Worm (Caenorhabditis elegans) whole organism, L3 larva: Measurements from ENCODE around the gene srh-303.

Experiments
- R02D3.7 ChIP-seq: fragments of 150-350 bp; optimal IDR thresholded peaks from 2 replicates; lab custom pipeline; 2014; ENCODE audit warnings: missing biosample characterization, missing genetic modification characterization
- ZK546.5 ChIP-seq: sonication (generic microtip); optimal IDR thresholded peaks from 2 replicates; lab custom pipeline; 2017; ENCODE audit warnings: missing biosample characterization, missing genetic modification characterization
- aly-2 ChIP-seq: fragments of 150-350 bp; optimal IDR thresholded peaks from 2 replicates; lab custom pipeline; 2014; ENCODE audit warnings: missing biosample characterization, missing genetic modification characterization
- ama-1 ChIP-seq: fragments of 150-350 bp; optimal IDR thresholded peaks from 2 replicates; lab custom pipeline; 2018
- ceh-16 ChIP-seq: sonication (generic microtip); optimal IDR thresholded peaks from 2 replicates; lab custom pipeline; 2017; ENCODE audit warnings: missing biosample characterization, missing genetic modification characterization
- ceh-28 ChIP-seq: fragments of 150-350 bp; optimal IDR thresholded peaks from 2 replicates; lab custom pipeline; 2014; ENCODE audit warnings: missing biosample characterization, missing genetic modification reagents, missing genetic modification characterization
- ceh-82 ChIP-seq: fragments of 150-350 bp; optimal IDR thresholded peaks from 2 replicates; lab custom pipeline; 2014; ENCODE audit warnings: missing biosample characterization, missing genetic modification characterization
- ceh-9 ChIP-seq: sonication (generic microtip); optimal IDR thresholded peaks from 2 replicates; lab custom pipeline; 2018; ENCODE audit warnings: missing biosample characterization, missing genetic modification characterization
- daf-12 ChIP-seq: fragments of 150-350 bp; optimal IDR thresholded peaks from 2 replicates; lab custom pipeline; 2014; ENCODE audit warnings: missing biosample characterization, missing genetic modification reagents, missing genetic modification characterization
- egl-27 ChIP-seq: sonication (generic microtip); optimal IDR thresholded peaks from 4 replicates; lab custom pipeline; 2017; ENCODE audit warnings: missing biosample characterization, missing genetic modification reagents, missing genetic modification characterization
- egl-5 ChIP-seq: fragments of 150-350 bp; optimal IDR thresholded peaks from 2 replicates; lab custom pipeline; 2017; ENCODE audit warnings: missing biosample characterization, missing genetic modification reagents, missing genetic modification characterization, inconsistent platforms
- elt-2 ChIP-seq: sonication (generic microtip); optimal IDR thresholded peaks from 2 replicates; lab custom pipeline; 2016; ENCODE audit warnings: missing genetic modification reagents, mild to moderate bottlenecking, missing genetic modification characterization, missing compliant biosample characterization
- elt-3 ChIP-seq, 3 experiments: fragments of 150-350 bp in 1 of 3; sonication (generic microtip) in 2 of 3; optimal IDR thresholded peaks; 2 replicates in 2 of 3; 4 replicates in 1 of 3; lab custom pipeline; 2014 to 2017; ENCODE audit warnings: missing biosample characterization in 3 of 3, missing genetic modification characterization in 3 of 3
- eor-1 ChIP-seq, 2 experiments: fragments of 150-350 bp; optimal IDR thresholded peaks; 2 replicates each; lab custom pipeline; 2014 to 2018; ENCODE audit warnings: missing biosample characterization in 2 of 2, missing genetic modification characterization in 2 of 2
- fkh-10 ChIP-seq: sonication (generic microtip); optimal IDR thresholded peaks from 2 replicates; lab custom pipeline; 2017; ENCODE audit warnings: missing biosample characterization, missing genetic modification reagents, missing genetic modification characterization
- fkh-2 ChIP-seq: fragments of 150-350 bp; optimal IDR thresholded peaks from 2 replicates; lab custom pipeline; 2014; ENCODE audit warnings: missing biosample characterization, missing genetic modification reagents, missing genetic modification characterization
- fos-1 ChIP-seq: fragments of 150-350 bp; optimal IDR thresholded peaks from 2 replicates; lab custom pipeline; 2014; ENCODE audit warnings: missing biosample characterization, missing genetic modification characterization
- hmg-11 ChIP-seq: sonication (generic microtip); optimal IDR thresholded peaks from 2 replicates; lab custom pipeline; 2016; ENCODE audit warnings: missing genetic modification characterization, missing compliant biosample characterization
- jun-1 ChIP-seq: fragments of 150-350 bp; optimal IDR thresholded peaks from 2 replicates; lab custom pipeline; 2014; ENCODE audit warnings: missing biosample characterization, missing genetic modification reagents, missing genetic modification characterization
- lin-15B ChIP-seq: fragments of 150-350 bp; optimal IDR thresholded peaks from 2 replicates; lab custom pipeline; 2014; ENCODE audit warnings: missing biosample characterization, missing genetic modification characterization
- lin-39 ChIP-seq: fragments of 150-350 bp; optimal IDR thresholded peaks from 2 replicates; lab custom pipeline; 2018; ENCODE audit warnings: missing biosample characterization, missing genetic modification reagents, missing genetic modification characterization
- lsy-12 ChIP-seq: sonication (generic microtip); optimal IDR thresholded peaks from 2 replicates; lab custom pipeline; 2016; ENCODE audit warnings: mild to moderate bottlenecking, missing genetic modification characterization, missing compliant biosample characterization
- mdl-1 ChIP-seq: fragments of 150-350 bp; optimal IDR thresholded peaks from 2 replicates; lab custom pipeline; 2014; ENCODE audit warnings: missing biosample characterization, missing genetic modification characterization
- mml-1 ChIP-seq: fragments of 150-350 bp; sonication (generic microtip); optimal IDR thresholded peaks from 3 replicates; lab custom pipeline; 2014; ENCODE audit warnings: missing biosample characterization, missing genetic modification characterization
- nfya-1 ChIP-seq: sonication (generic microtip); optimal IDR thresholded peaks from 2 replicates; lab custom pipeline; 2017; ENCODE audit warnings: missing genetic modification characterization, mild to moderate bottlenecking, missing compliant biosample characterization, antibody characterized with exemption, moderate library complexity; ENCODE audit not compliant: insufficient read depth
- nhr-11 ChIP-seq: fragments of 150-350 bp; optimal IDR thresholded peaks from 2 replicates; lab custom pipeline; 2014; ENCODE audit warnings: missing biosample characterization, missing genetic modification characterization
- nhr-23 ChIP-seq: fragments of 150-350 bp; optimal IDR thresholded peaks from 2 replicates; lab custom pipeline; 2014; ENCODE audit warnings: missing biosample characterization, missing genetic modification reagents, missing genetic modification characterization
- nhr-237 ChIP-seq: fragments of 150-350 bp; optimal IDR thresholded peaks from 2 replicates; lab custom pipeline; 2014; ENCODE audit warnings: missing biosample characterization, missing genetic modification characterization
- nhr-25 ChIP-seq: sonication (generic microtip); optimal IDR thresholded peaks from 2 replicates; lab custom pipeline; 2017; ENCODE audit warnings: missing biosample characterization, missing genetic modification characterization
- nhr-43 ChIP-seq: sonication (generic microtip); optimal IDR thresholded peaks from 2 replicates; lab custom pipeline; 2016; ENCODE audit warnings: mild to moderate bottlenecking, missing genetic modification characterization, missing compliant biosample characterization; ENCODE audit not compliant: poor library complexity, severe bottlenecking
- nhr-77 ChIP-seq: fragments of 150-350 bp; optimal IDR thresholded peaks from 2 replicates; lab custom pipeline; 2014; ENCODE audit warnings: missing biosample characterization, missing genetic modification characterization
- pha-4 ChIP-seq: fragments of 150-350 bp; optimal IDR thresholded peaks from 2 replicates; lab custom pipeline; 2014; ENCODE audit warnings: missing biosample characterization, missing genetic modification reagents, missing genetic modification characterization
- pqm-1 ChIP-seq: fragments of 150-350 bp; optimal IDR thresholded peaks from 2 replicates; lab custom pipeline; 2017; ENCODE audit warnings: missing biosample characterization, missing genetic modification characterization, inconsistent platforms
- sea-2 ChIP-seq: fragments of 150-350 bp; sonication (generic microtip); optimal IDR thresholded peaks from 4 replicates; lab custom pipeline; 2014; ENCODE audit warnings: missing biosample characterization, missing genetic modification reagents, missing genetic modification characterization
- skn-1 ChIP-seq: fragments of 150-350 bp; optimal IDR thresholded peaks from 2 replicates; lab custom pipeline; 2014; ENCODE audit warnings: missing biosample characterization, missing genetic modification characterization
- snpc-4 ChIP-seq: fragments of 150-350 bp; optimal IDR thresholded peaks from 2 replicates; lab custom pipeline; 2014; ENCODE audit warnings: missing biosample characterization, missing genetic modification characterization
- tbx-2 ChIP-seq: sonication (generic microtip); optimal IDR thresholded peaks from 2 replicates; lab custom pipeline; 2016; ENCODE audit warnings: mild to moderate bottlenecking, missing genetic modification characterization, missing compliant biosample characterization
- unc-62 ChIP-seq: fragments of 150-350 bp; sonication (generic microtip); optimal IDR thresholded peaks from 4 replicates; lab custom pipeline; 2014; ENCODE audit warnings: missing biosample characterization, missing genetic modification reagents, missing genetic modification characterization
- zag-1 ChIP-seq: fragments of 150-350 bp; optimal IDR thresholded peaks from 2 replicates; lab custom pipeline; 2014; ENCODE audit warnings: missing biosample characterization, missing genetic modification characterization
- ztf-11 ChIP-seq: fragments of 150-350 bp; optimal IDR thresholded peaks from 2 replicates; lab custom pipeline; 2014; ENCODE audit warnings: missing biosample characterization, missing genetic modification characterization
- ztf-4 ChIP-seq: fragments of 150-350 bp; optimal IDR thresholded peaks from 2 replicates; lab custom pipeline; 2014; ENCODE audit warnings: missing biosample characterization, missing genetic modification characterization

Gene srh-303

DNA sequence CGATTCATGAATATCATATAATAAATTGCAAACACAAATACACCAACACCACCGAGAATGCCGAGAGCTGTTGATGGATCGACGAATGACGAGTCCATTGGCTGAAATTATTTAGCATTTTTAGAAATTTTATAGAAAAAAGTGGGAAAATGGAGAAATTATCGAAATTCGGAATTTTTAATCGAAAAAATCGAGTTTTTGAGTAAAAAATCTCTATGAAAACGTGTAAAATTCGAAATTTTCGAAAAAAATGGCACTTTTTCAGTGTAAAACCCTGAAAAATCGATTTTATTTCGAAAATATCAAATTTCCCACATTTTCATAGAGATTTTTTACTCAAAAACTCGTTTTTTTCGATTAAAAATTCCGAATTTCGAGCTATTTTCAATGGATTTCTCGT is 24.4 kb downstream of the srh-303 start, which contains the start of gene tcc-1:
Gene tcc-1, minus strand, starts transcription at position 101 of the 400 bp plus-strand sequence.
- TF ChIP-seq skn-1: no peak
- TF ChIP-seq ama-1: no peak
- no peak for TF ChIP-seq lin-39 (tag; lab: Kevin White, UChicago)
- no peak for TF ChIP-seq sea-2 (GFP tag; lab: Kevin White, UChicago)
- no peak for TF ChIP-seq pqm-1
- TF ChIP-seq nhr-11 (tag; lab: Kevin White, UChicago): no peak
- no peak for TF ChIP-seq nfya-1 (tag; lab: Kevin White, UChicago)
- TF ChIP-seq fkh-2 (tag; lab: Kevin White, UChicago): no peak
- no peak for TF ChIP-seq nhr-237 (tag; lab: Kevin White, UChicago)
- no peak for TF ChIP-seq aly-2 (tag; lab: Kevin White, UChicago)
- no peak for TF ChIP-seq lsy-12
- no peak for TF ChIP-seq mdl-1
- TF ChIP-seq ceh-28 (tag; lab: Kevin White, UChicago): no peak
- no peak for TF ChIP-seq nhr-25 (tag; lab: Kevin White, UChicago)
- TF ChIP-seq lin-15B: no peak

DNA sequence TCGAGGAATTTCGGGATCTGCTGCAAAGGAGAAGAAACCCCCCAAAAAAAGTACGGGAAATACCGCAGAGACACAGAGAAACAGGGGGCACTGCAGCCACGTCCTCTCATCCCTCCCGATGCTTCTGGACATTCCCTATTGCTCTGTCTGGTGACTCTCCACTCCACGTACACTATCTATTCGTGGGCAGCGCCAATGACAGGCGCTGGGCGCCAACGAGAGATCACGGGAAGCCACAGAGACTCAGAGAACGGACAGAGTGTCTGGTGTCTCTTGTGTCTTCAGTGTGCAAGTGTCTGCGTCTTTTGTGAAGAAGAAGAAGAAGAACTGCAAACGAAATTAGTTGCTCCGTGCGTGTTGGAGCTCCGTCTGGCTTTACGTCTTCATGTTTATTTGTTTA is 26.5 kb downstream of the srh-303 start:
- TF ChIP-seq ceh-82 (peak; percentile 49), ZK546.5 (tag; lab: Kevin White, UChicago) (no peak), R02D3.7 (tag; lab: Kevin White, UChicago) (peak; percentile 65), lsy-12 (peak; percentile 61), egl-27 (tag; lab: Kevin White, UChicago) (no peak), ceh-9 (tag; lab: Kevin White, UChicago) (no peak), nhr-237 (tag; lab: Kevin White, UChicago) (no peak), pqm-1 (peak; percentile 66), ceh-16 (tag; lab: Kevin White, UChicago) (no peak), ztf-11 (tag; lab: Kevin White, UChicago) (no peak), zag-1 (no peak), nfya-1 (tag; lab: Kevin White, UChicago) (peak; percentile 99), skn-1 (peak; percentile 33), pha-4 (peak; percentile 69), tbx-2 (tag; lab: Kevin White, UChicago) (peak; percentile 68), nhr-25 (tag; lab: Kevin White, UChicago) (peak; percentile 24), nhr-77 (tag; lab: Kevin White, UChicago) (no peak), nhr-23 (tag; lab: Kevin White, UChicago) (peak; percentile 80), elt-2 (tag; lab: Kevin White, UChicago) (peak; percentile 71), nhr-43 (tag; lab: Kevin White, UChicago) (no peak), mml-1 (no peak), unc-62 (GFP tag; lab: Kevin White, UChicago) (peak; percentile 64), mdl-1 (peak; percentile 71), sea-2 (GFP tag; lab: Kevin White, UChicago) (no peak), lin-39 (tag; lab: Kevin White, UChicago) (peak; percentile 90), eor-1 (tag; optimal IDR thresholded peaks at IDR 0.05; lab: Kevin White, UChicago) (no peak), daf-12 (tag; lab: Kevin White, UChicago) (no peak), elt-3 (tag; optimal IDR thresholded peaks at IDR 0.05; lab: Kevin White, UChicago) (no peak), ama-1 (no peak), fkh-10 (GFP tag; lab: Kevin White, UChicago) (peak; percentile 64), ztf-4 (tag; lab: Kevin White, UChicago) (no peak), lin-15B (peak; percentile 79), nhr-11 (tag; lab: Kevin White, UChicago) (no peak), hmg-11 (tag; lab: Kevin White, UChicago) (peak; percentile 93), egl-5 (tag; lab: Kevin White, UChicago) (peak; percentile 62), ceh-28 (tag; lab: Kevin White, UChicago) (peak; percentile 78), snpc-4 (tag; lab: Kevin White, UChicago) (peak; percentile 63), jun-1 (peak; percentile 73)

DNA sequence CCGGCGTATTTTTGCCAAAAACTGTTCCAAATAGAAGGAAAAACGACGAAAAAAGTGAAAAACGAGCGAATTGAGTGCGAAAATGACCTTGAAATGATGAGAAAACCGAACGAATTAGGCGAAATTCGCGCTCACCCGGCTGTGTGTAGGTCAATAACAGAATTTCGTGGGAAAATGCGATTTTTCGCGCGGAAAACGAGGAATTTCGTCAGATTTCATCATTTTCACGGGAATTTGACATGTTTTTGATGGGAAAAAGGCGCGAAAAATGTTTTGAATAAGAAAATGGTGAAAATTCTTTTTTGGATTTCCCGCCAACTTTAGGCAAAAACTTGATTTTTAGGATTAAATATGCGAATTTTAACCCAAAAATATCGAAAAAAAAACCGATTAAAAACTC is 27.6 kb downstream of the srh-303 start:
- TF ChIP-seq lin-15B: no peak
- no peak for TF ChIP-seq nhr-25 (tag; lab: Kevin White, UChicago)
- no peak for TF ChIP-seq ceh-28 (tag; lab: Kevin White, UChicago)
- no peak for TF ChIP-seq ceh-16 (tag; lab: Kevin White, UChicago)
- TF ChIP-seq elt-2 (tag; lab: Kevin White, UChicago): no peak
- TF ChIP-seq fos-1: no peak
- TF ChIP-seq pqm-1: no peak
